Fruit fly (Drosophila melanogaster) whole organism, embryonic: ENCODE measurements around the gene CG6149.
A peak's percentile ranks its signal among the peaks of the same experiment; 100 is the strongest.

ENCODE experiments used
- Antp ChIP-seq: fragments of 200-800 bp; sonication (Bioruptor generic); optimal IDR thresholded peaks from 3 replicates; lab custom pipeline; 2016; ENCODE audit warnings: missing biosample characterization, missing genetic modification characterization
- BEAF-32 ChIP-seq: fragments of 200-800 bp; sonication (Bioruptor generic); optimal IDR thresholded peaks from 3 replicates; lab custom pipeline; 2017; ENCODE audit warnings: missing biosample characterization, missing genetic modification characterization, mild to moderate bottlenecking, moderate library complexity, missing genetic modification reagents
- Bgb ChIP-seq: fragments of 200-800 bp; sonication (Bioruptor generic); IDR thresholded peaks from 2 replicates; pipeline ENCODE4 v1.3.6; 2022; ENCODE audit warnings: missing biosample characterization, missing genetic modification characterization; ENCODE audit not compliant: partially characterized antibody
- CG13296 ChIP-seq: fragments of 200-800 bp; sonication (Bioruptor generic); optimal IDR thresholded peaks from 3 replicates; lab custom pipeline; 2018; ENCODE audit warnings: missing biosample characterization, mild to moderate bottlenecking, missing genetic modification characterization
- CG13424 ChIP-seq: fragments of 200-800 bp; sonication (Bioruptor generic); optimal IDR thresholded peaks from 2 replicates; lab custom pipeline; 2019; ENCODE audit warnings: missing biosample characterization, mild to moderate bottlenecking, missing genetic modification characterization, moderate library complexity
- CG14050 ChIP-seq: fragments of 200-800 bp; sonication (Bioruptor generic); IDR thresholded peaks from 3 replicates; pipeline ENCODE4 v1.3.6; 2022; ENCODE audit warnings: missing biosample characterization, missing genetic modification characterization
- CG18011 ChIP-seq: fragments of 200-800 bp; sonication (Bioruptor generic); optimal IDR thresholded peaks from 2 replicates; lab custom pipeline; 2017; ENCODE audit warnings: missing biosample characterization, missing genetic modification characterization, mild to moderate bottlenecking, moderate library complexity, missing genotype
- CG2199 ChIP-seq: fragments of 200-800 bp; sonication (Bioruptor generic); IDR thresholded peaks from 3 replicates; pipeline ENCODE4 v1.3.6; 2022; ENCODE audit warnings: missing biosample characterization, missing genetic modification characterization
- CG3726 ChIP-seq: fragments of 200-800 bp; sonication (Bioruptor generic); IDR thresholded peaks from 3 replicates; pipeline ENCODE4, ENCODE4 v1.3.6; 2022; ENCODE audit warnings: missing biosample characterization, missing genetic modification characterization
- CG42726 ChIP-seq: fragments of 200-800 bp; sonication (Bioruptor generic); IDR thresholded peaks from 2 replicates; pipeline ENCODE4 v1.3.6; 2022; ENCODE audit warnings: missing biosample characterization, missing genetic modification characterization; ENCODE audit not compliant: partially characterized antibody
- CG8281 ChIP-seq: fragments of 200-800 bp; sonication (Bioruptor generic); optimal IDR thresholded peaks from 2 replicates; lab custom pipeline; 2018; ENCODE audit warnings: missing biosample characterization, mild to moderate bottlenecking, missing genetic modification characterization, moderate library complexity
- CG9215 ChIP-seq: fragments of 200-800 bp; sonication (Bioruptor generic); IDR thresholded peaks from 2 replicates; pipeline ENCODE4 v1.3.6; 2022; ENCODE audit warnings: missing biosample characterization, missing genetic modification characterization
- CG9437 ChIP-seq: fragments of 200-800 bp; sonication (Bioruptor generic); optimal IDR thresholded peaks from 2 replicates; lab custom pipeline; 2018; ENCODE audit warnings: missing biosample characterization, mild to moderate bottlenecking, missing genetic modification characterization
- CG9817 ChIP-seq: fragments of 200-800 bp; sonication (Bioruptor generic); optimal IDR thresholded peaks from 2 replicates; lab custom pipeline; 2018; ENCODE audit warnings: missing biosample characterization, mild to moderate bottlenecking, missing genetic modification characterization, moderate library complexity
- CrebB ChIP-seq: fragments of 200-800 bp; sonication (Bioruptor generic); optimal IDR thresholded peaks from 3 replicates; lab custom pipeline; 2018; ENCODE audit warnings: missing biosample characterization, mild to moderate bottlenecking, missing genetic modification characterization
- Dbx ChIP-seq: fragments of 200-800 bp; sonication (Bioruptor generic); IDR thresholded peaks from 3 replicates; pipeline ENCODE4 v1.3.6; 2022; ENCODE audit warnings: missing biosample characterization, missing genetic modification characterization
- Dfd ChIP-seq, 2 experiments: fragments of >200 bp; optimal IDR thresholded peaks; 2 replicates each; lab custom pipeline; 2017; ENCODE audit warnings: missing biosample characterization in 2 of 2, missing genetic modification characterization in 2 of 2
- Fer1 ChIP-seq: fragments of 200-800 bp; sonication (Bioruptor generic); optimal IDR thresholded peaks from 2 replicates; lab custom pipeline; 2017; ENCODE audit warnings: missing biosample characterization, mild to moderate bottlenecking, missing genetic modification characterization
- Hand ChIP-seq: fragments of 200-800 bp; sonication (Bioruptor generic); optimal IDR thresholded peaks from 2 replicates; lab custom pipeline; 2017; ENCODE audit warnings: mild to moderate bottlenecking, missing biosample characterization, missing genetic modification reagents, missing genetic modification characterization
- Hey ChIP-seq: fragments of 200-800 bp; sonication (Bioruptor generic); optimal IDR thresholded peaks from 3 replicates; lab custom pipeline; 2018; ENCODE audit warnings: missing biosample characterization, mild to moderate bottlenecking, missing genetic modification characterization
- HmgZ ChIP-seq: fragments of 200-800 bp; sonication (Bioruptor generic); optimal IDR thresholded peaks from 2 replicates; lab custom pipeline; 2018; ENCODE audit warnings: missing biosample characterization, mild to moderate bottlenecking, missing genetic modification characterization
- Kr ChIP-seq: fragments of 200-800 bp; sonication (Bioruptor generic); optimal IDR thresholded peaks from 2 replicates; lab custom pipeline; 2017; ENCODE audit warnings: missing biosample characterization, mild to moderate bottlenecking, missing genetic modification characterization
- NFAT ChIP-seq: fragments of 200-800 bp; sonication (Bioruptor generic); IDR thresholded peaks from 2 replicates; pipeline ENCODE4 v1.3.6; 2022; ENCODE audit warnings: missing biosample characterization, missing genetic modification characterization
- Nf-YA ChIP-seq: fragments of 200-800 bp; sonication (Bioruptor generic); IDR thresholded peaks from 2 replicates; pipeline ENCODE4 v1.3.6; 2022; ENCODE audit warnings: missing biosample characterization, missing genetic modification characterization
- Sox102F ChIP-seq: fragments of 200-800 bp; sonication (Bioruptor generic); optimal IDR thresholded peaks from 2 replicates; lab custom pipeline; 2018; ENCODE audit warnings: missing biosample characterization, mild to moderate bottlenecking, missing genetic modification characterization, moderate library complexity
- Sry-β ChIP-seq: fragments of 200-800 bp; sonication (Bioruptor generic); optimal IDR thresholded peaks from 2 replicates; lab custom pipeline; 2018; ENCODE audit warnings: missing biosample characterization, mild to moderate bottlenecking, missing genetic modification characterization, moderate library complexity
- Xbp1 ChIP-seq: fragments of 200-800 bp; sonication (Bioruptor generic); optimal IDR thresholded peaks from 3 replicates; lab custom pipeline; 2016; ENCODE audit warnings: missing biosample characterization, mild to moderate bottlenecking, missing genetic modification characterization
- abd-A ChIP-seq: fragments of 200-800 bp; sonication (Bioruptor generic); optimal IDR thresholded peaks from 3 replicates; lab custom pipeline; 2019; ENCODE audit warnings: missing biosample characterization, mild to moderate bottlenecking, missing genetic modification characterization, moderate library complexity
- ase ChIP-seq: fragments of 200-800 bp; sonication (Bioruptor generic); IDR thresholded peaks from 3 replicates; pipeline ENCODE4 v1.3.6; 2022; ENCODE audit warnings: missing biosample characterization, missing genetic modification characterization
- chinmo ChIP-seq: fragments of 200-800 bp; sonication (Bioruptor generic); IDR thresholded peaks from 4 replicates; pipeline ENCODE4 v1.3.6; 2022; ENCODE audit warnings: missing biosample characterization, missing genetic modification characterization; ENCODE audit not compliant: partially characterized antibody
- crol ChIP-seq: fragments of 200-800 bp; sonication (Bioruptor generic); IDR thresholded peaks from 2 replicates; pipeline ENCODE4 v1.3.6; 2022; ENCODE audit warnings: missing biosample characterization, missing genetic modification characterization
- fd102C ChIP-seq: fragments of 200-800 bp; sonication (Bioruptor generic); optimal IDR thresholded peaks from 2 replicates; lab custom pipeline; 2018; ENCODE audit warnings: missing biosample characterization, mild to moderate bottlenecking, missing genetic modification characterization, moderate library complexity
- kay ChIP-seq: fragments of 200-800 bp; sonication (Bioruptor generic); optimal IDR thresholded peaks from 2 replicates; lab custom pipeline; 2016; ENCODE audit warnings: missing biosample characterization, missing genetic modification characterization
- lab ChIP-seq: fragments of 200-800 bp; sonication (Bioruptor generic); optimal IDR thresholded peaks from 3 replicates; lab custom pipeline; 2017; ENCODE audit warnings: missing biosample characterization, missing genetic modification characterization, mild to moderate bottlenecking, moderate library complexity, missing genetic modification reagents
- mam ChIP-seq: fragments of 200-800 bp; sonication (Bioruptor generic); optimal IDR thresholded peaks from 3 replicates; lab custom pipeline; 2016; ENCODE audit warnings: missing biosample characterization, missing genetic modification characterization
- mirr ChIP-seq: fragments of 200-800 bp; sonication (Bioruptor generic); optimal IDR thresholded peaks from 3 replicates; lab custom pipeline; 2018; ENCODE audit warnings: missing biosample characterization, mild to moderate bottlenecking, missing genetic modification characterization
- nerfin-1 ChIP-seq: fragments of 200-800 bp; sonication (Bioruptor generic); optimal IDR thresholded peaks from 3 replicates; lab custom pipeline; 2019; ENCODE audit warnings: missing biosample characterization, mild to moderate bottlenecking, missing genetic modification characterization, moderate library complexity
- oc ChIP-seq: fragments of 200-800 bp; sonication (Bioruptor generic); optimal IDR thresholded peaks from 2 replicates; lab custom pipeline; 2018; ENCODE audit warnings: missing biosample characterization, mild to moderate bottlenecking, missing genetic modification characterization, moderate library complexity
- pros ChIP-seq: fragments of 200-800 bp; sonication (Bioruptor generic); optimal IDR thresholded peaks from 3 replicates; lab custom pipeline; 2019; ENCODE audit warnings: missing biosample characterization, mild to moderate bottlenecking, missing genetic modification characterization, moderate library complexity
- ranshi ChIP-seq: fragments of 200-800 bp; sonication (Bioruptor generic); IDR thresholded peaks from 2 replicates; pipeline ENCODE4 v1.3.6; 2022; ENCODE audit warnings: missing biosample characterization, missing genetic modification characterization
- ro ChIP-seq: fragments of 200-800 bp; sonication (Bioruptor generic); IDR thresholded peaks from 2 replicates; pipeline ENCODE4 v1.3.6; 2022; ENCODE audit warnings: missing biosample characterization, missing genetic modification characterization
- slp2 ChIP-seq: fragments of 200-800 bp; sonication (Bioruptor generic); optimal IDR thresholded peaks from 2 replicates; lab custom pipeline; 2016; ENCODE audit warnings: missing biosample characterization, missing genetic modification characterization
- sug ChIP-seq: fragments of 200-800 bp; optimal IDR thresholded peaks from 2 replicates; lab custom pipeline; 2019; ENCODE audit warnings: missing biosample characterization, mild to moderate bottlenecking, missing genetic modification characterization, moderate library complexity
- tgo ChIP-seq: fragments of 200-800 bp; sonication (Bioruptor generic); IDR thresholded peaks from 3 replicates; pipeline ENCODE4 v1.3.6; 2022; ENCODE audit warnings: missing biosample characterization, missing genetic modification characterization
- twi ChIP-seq: fragments of 200-800 bp; optimal IDR thresholded peaks from 2 replicates; lab custom pipeline; 2019; ENCODE audit warnings: missing biosample characterization, mild to moderate bottlenecking, missing genetic modification characterization, moderate library complexity
- unc-4 ChIP-seq: fragments of 200-800 bp; sonication (Bioruptor generic); IDR thresholded peaks from 2 replicates; pipeline ENCODE4 v1.3.6; 2022; ENCODE audit warnings: missing biosample characterization, missing genetic modification characterization; ENCODE audit not compliant: partially characterized antibody
- vvl ChIP-seq: fragments of 200-800 bp; sonication (Bioruptor generic); IDR thresholded peaks from 2 replicates; pipeline ENCODE4 v1.3.6; 2022; ENCODE audit warnings: missing biosample characterization, missing genetic modification characterization
- wor ChIP-seq: fragments of 200-800 bp; sonication (Bioruptor generic); IDR thresholded peaks from 2 replicates; pipeline ENCODE4 v1.3.6; 2022; ENCODE audit warnings: missing biosample characterization, missing genetic modification characterization
- z ChIP-seq: fragments of 200-800 bp; sonication (Bioruptor generic); IDR thresholded peaks from 3 replicates; pipeline ENCODE4 v1.3.6; 2022; ENCODE audit warnings: missing biosample characterization, missing genetic modification characterization

The CG6149 gene

dm6 chr3L:11421905-11422304, 13.4 kb downstream of the CG6149 start:
- TF ChIP-seq z = no peak
- TF ChIP-seq HmgZ (tag; lab: Kevin White, UChicago) = no peak
- no peak for TF ChIP-seq CG8281 (tag; lab: Kevin White, UChicago)
- TF ChIP-seq Fer1 = no peak
- peak; percentile 32 for TF ChIP-seq nerfin-1 (tag; lab: Kevin White, UChicago)
- TF ChIP-seq ase (GFP tag; lab: Robert Waterston, UW) = no peak
- no peak for TF ChIP-seq wor
- TF ChIP-seq Nf-YA (GFP tag; lab: Robert Waterston, UW) = no peak
- peak; percentile 78 for TF ChIP-seq crol (GFP tag; lab: Robert Waterston, UW)
- no peak for TF ChIP-seq CG9817 (tag; lab: Kevin White, UChicago)
- no peak for TF ChIP-seq Xbp1
- TF ChIP-seq kay = no peak
- TF ChIP-seq Sox102F (GFP tag; lab: Kevin White, UChicago) = no peak
- no peak for TF ChIP-seq unc-4
- TF ChIP-seq CG13296 (GFP tag; lab: Kevin White, UChicago) = no peak
- peak; percentile 75 for TF ChIP-seq Kr (GFP tag; lab: Kevin White, UChicago)
- TF ChIP-seq CG3726 (GFP tag; lab: Robert Waterston, UW) = no peak
- TF ChIP-seq fd102C (GFP tag; lab: Kevin White, UChicago) = no peak
- no peak for TF ChIP-seq sug
- TF ChIP-seq CG18011 (GFP tag; lab: Kevin White, UChicago) = no peak
- TF ChIP-seq Hand (GFP tag; lab: Kevin White, UChicago) = no peak
- TF ChIP-seq Antp = no peak
- no peak for TF ChIP-seq ro (GFP tag; lab: Robert Waterston, UW)
- TF ChIP-seq NFAT (GFP tag; lab: Robert Waterston, UW) = no peak
- TF ChIP-seq CG14050 (GFP tag; lab: Robert Waterston, UW) = no peak
- no peak for TF ChIP-seq Dfd (GFP tag; optimal IDR thresholded peaks at IDR 0.05; lab: Kevin White, UChicago)
- TF ChIP-seq Bgb = no peak
- TF ChIP-seq Sry-β (GFP tag; lab: Kevin White, UChicago) = no peak
- TF ChIP-seq lab (GFP tag; lab: Kevin White, UChicago) = no peak
- 0 out of 3 replicates have a peak, but pooled peaks have one; percentile 21 for TF ChIP-seq Dbx (GFP tag; lab: Robert Waterston, UW)
- no peak for TF ChIP-seq CG9437 (GFP tag; lab: Kevin White, UChicago)
- peak; percentile 50 for TF ChIP-seq abd-A (tag; lab: Kevin White, UChicago)
- TF ChIP-seq slp2 (GFP tag; lab: Kevin White, UChicago) = no peak
- TF ChIP-seq ranshi (GFP tag; lab: Robert Waterston, UW) = no peak
- TF ChIP-seq CG42726 (GFP tag; lab: Robert Waterston, UW) = peak; percentile 49; the same call in 1 of the 2 replicates
- 0 out of 4 replicates have a peak, but pooled peaks have one; percentile 16 for TF ChIP-seq chinmo (GFP tag; lab: Robert Waterston, UW)
- peak; percentile 97 for TF ChIP-seq Hey (tag; lab: Kevin White, UChicago)
- TF ChIP-seq twi = peak; percentile 35
- peak; percentile 4 for TF ChIP-seq mirr (GFP tag; lab: Kevin White, UChicago)
- TF ChIP-seq CG9215 (GFP tag; lab: Robert Waterston, UW) = no peak
- TF ChIP-seq vvl = no peak
- peak; percentile 22; the same call in 1 of the 3 replicates for TF ChIP-seq CG2199 (GFP tag; lab: Robert Waterston, UW)
- no peak for TF ChIP-seq BEAF-32 (GFP tag; lab: Kevin White, UChicago)
- TF ChIP-seq CrebB (tag; lab: Kevin White, UChicago) = peak; percentile 3
- TF ChIP-seq mam (GFP tag; lab: Kevin White, UChicago) = no peak
- no peak for TF ChIP-seq tgo
- no peak for TF ChIP-seq CG13424
- peak; percentile 69 for TF ChIP-seq oc (tag; lab: Kevin White, UChicago)
- peak; percentile 92 for TF ChIP-seq pros (GFP tag; lab: Kevin White, UChicago)
